Fruit fly (Drosophila melanogaster): Measurements from ENCODE around the gene Gapvd1.
A peak's percentile ranks its signal among the peaks of the same experiment; 100 is the strongest.

DNA sequence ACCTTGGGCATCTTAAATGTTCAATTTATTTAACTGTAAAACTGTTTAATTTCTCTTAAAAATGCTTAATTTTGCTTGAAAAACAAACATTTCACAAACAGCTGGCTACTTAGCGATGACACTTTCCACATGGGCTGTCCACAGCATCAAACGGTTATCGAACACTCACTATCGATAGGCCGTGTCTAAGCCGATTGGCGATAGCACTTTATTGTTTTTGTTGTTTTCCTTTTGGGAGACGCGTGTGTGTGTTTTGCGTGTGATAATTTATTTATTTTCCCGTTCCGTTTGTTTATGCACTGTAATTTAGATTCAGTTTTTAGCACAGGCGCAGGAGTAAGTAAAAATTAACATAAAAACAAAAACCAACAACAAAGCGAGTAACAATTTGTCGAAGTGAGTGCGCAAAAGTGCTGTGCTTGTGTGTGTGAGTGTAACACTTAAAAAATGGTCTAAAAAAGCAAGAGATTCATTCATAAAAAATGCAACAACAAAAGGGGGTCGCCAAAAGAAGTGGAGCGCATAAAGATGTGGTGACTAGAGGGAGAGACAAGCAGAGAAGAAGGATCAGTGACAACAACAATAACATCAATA, at the start of gene Gapvd1:
- TF ChIP-seq rgr (GFP tag; optimal IDR thresholded peaks at IDR 0.05), result no peak
- TF ChIP-seq usp (GFP tag; optimal IDR thresholded peaks at IDR 0.05), result no peak
- TF ChIP-seq GATAd (GFP tag; optimal IDR thresholded peaks at IDR 0.05), result no peak
- TF ChIP-seq psq (GFP tag; optimal IDR thresholded peaks at IDR 0.05), result no peak
- TF ChIP-seq pan (optimal IDR thresholded peaks at IDR 0.05), result no peak
- peak; percentile 26 for TF ChIP-seq h (GFP tag; optimal IDR thresholded peaks at IDR 0.05)
- no peak for TF ChIP-seq lola (GFP tag; optimal IDR thresholded peaks at IDR 0.05)
- TF ChIP-seq br (GFP tag; optimal IDR thresholded peaks at IDR 0.05), result peak; percentile 3

Data from whole organism, wandering third instar larva.